Worm (Caenorhabditis elegans) whole organism, mixed stage, embryonic: ENCODE data around the gene F45E1.2.

Experiments used
- ces-1 ChIP-seq: fragments of 150-350 bp; optimal IDR thresholded peaks from 2 replicates; lab custom pipeline; 2014; ENCODE audit warnings: missing biosample characterization, missing genetic modification reagents, missing genetic modification characterization
- lin-13 ChIP-seq: fragments of 150-350 bp; optimal IDR thresholded peaks from 2 replicates; lab custom pipeline; 2014; ENCODE audit warnings: missing biosample characterization, missing genetic modification characterization
- lsy-2 ChIP-seq: fragments of 150-350 bp; optimal IDR thresholded peaks from 2 replicates; lab custom pipeline; 2014; ENCODE audit warnings: missing biosample characterization, missing genetic modification characterization
- mep-1 ChIP-seq: fragments of 150-350 bp; optimal IDR thresholded peaks from 2 replicates; lab custom pipeline; 2017; ENCODE audit warnings: missing biosample characterization, missing genetic modification reagents, missing genetic modification characterization, inconsistent platforms
- nhr-237 ChIP-seq: fragments of 150-350 bp; optimal IDR thresholded peaks from 2 replicates; lab custom pipeline; 2014; ENCODE audit warnings: missing biosample characterization, missing genetic modification characterization
- nhr-76 ChIP-seq: sonication (generic microtip); optimal IDR thresholded peaks from 2 replicates; lab custom pipeline; 2017; ENCODE audit warnings: missing biosample characterization, missing genetic modification characterization
- pha-4 ChIP-seq: fragments of 150-350 bp; optimal IDR thresholded peaks from 2 replicates; lab custom pipeline; 2018; ENCODE audit warnings: missing biosample characterization, missing genetic modification reagents, missing genetic modification characterization
- sptf-1 ChIP-seq: sonication (generic microtip); optimal IDR thresholded peaks from 2 replicates; lab custom pipeline; 2017; ENCODE audit warnings: mild to moderate bottlenecking, missing genetic modification characterization, moderate library complexity, missing compliant biosample characterization
- unc-39 ChIP-seq: fragments of 150-350 bp; optimal IDR thresholded peaks from 2 replicates; lab custom pipeline; 2014; ENCODE audit warnings: missing biosample characterization, missing genetic modification characterization
- unc-62 ChIP-seq: fragments of 150-350 bp; optimal IDR thresholded peaks from 2 replicates; lab custom pipeline; 2014; ENCODE audit warnings: missing biosample characterization, missing genetic modification reagents, missing genetic modification characterization
- ztf-11 ChIP-seq: fragments of 150-350 bp; optimal IDR thresholded peaks from 2 replicates; lab custom pipeline; 2014; ENCODE audit warnings: missing biosample characterization, missing genetic modification characterization

- TF ChIP-seq lin-13 (tag; lab: Kevin White, UChicago) = no peak
- no peak for TF ChIP-seq pha-4 (tag; lab: Kevin White, UChicago)
- TF ChIP-seq ztf-11 (tag; lab: Kevin White, UChicago) = no peak
- TF ChIP-seq nhr-76 = no peak
- no peak for TF ChIP-seq unc-62 (GFP tag; lab: Kevin White, UChicago)
- TF ChIP-seq lsy-2 = no peak
- no peak for TF ChIP-seq mep-1 (tag; lab: Kevin White, UChicago)
- no peak for TF ChIP-seq ces-1
- TF ChIP-seq unc-39 (tag; lab: Kevin White, UChicago) = no peak
- no peak for TF ChIP-seq sptf-1 (tag; lab: Kevin White, UChicago)
- no peak for TF ChIP-seq nhr-237 (tag; lab: Kevin White, UChicago)
These were observed 27.1 kb upstream of the F45E1.2 start, which contains the start of gene F45E1.5 for ce11 chrX:7976400-7976799.
